Fruit fly (Drosophila melanogaster) whole organism, embryonic: ENCODE data around the gene mats.

Experiments used
- CG10543 ChIP-seq: fragments of 200-800 bp; sonication (Bioruptor generic); optimal IDR thresholded peaks from 3 replicates; lab custom pipeline; 2017; ENCODE audit warnings: missing biosample characterization, mild to moderate bottlenecking, missing genetic modification characterization, moderate library complexity
- CG12659 ChIP-seq: fragments of 200-800 bp; sonication (Bioruptor generic); optimal IDR thresholded peaks from 3 replicates; lab custom pipeline; 2017; ENCODE audit warnings: mild to moderate bottlenecking, missing biosample characterization, missing genetic modification reagents, missing genetic modification characterization
- CG6765 ChIP-seq: fragments of 200-800 bp; sonication (Bioruptor generic); optimal IDR thresholded peaks from 3 replicates; lab custom pipeline; 2017; ENCODE audit warnings: missing biosample characterization, mild to moderate bottlenecking, missing genetic modification characterization
- Oaz ChIP-seq: fragments of 200-800 bp; sonication (Bioruptor generic); IDR thresholded peaks from 2 replicates; pipeline ENCODE4 v1.3.6; 2022; ENCODE audit warnings: missing biosample characterization, missing genetic modification characterization
- ewg ChIP-seq: fragments of 200-800 bp; sonication (Bioruptor generic); optimal IDR thresholded peaks from 3 replicates; lab custom pipeline; 2017; ENCODE audit warnings: mild to moderate bottlenecking, missing biosample characterization, missing genetic modification reagents, missing genetic modification characterization

The mats gene

dm6 chr3R:22470064-22470463, 49.1 kb downstream of the mats start (continued):
- peak; percentile 89 for TF ChIP-seq ewg (GFP tag; lab: Kevin White, UChicago)
- TF ChIP-seq Oaz (GFP tag; lab: Robert Waterston, UW): 0 out of 2 replicates have a peak, but pooled peaks have one; percentile 9
- no peak for TF ChIP-seq CG10543
- peak; percentile 3 for TF ChIP-seq CG12659 (GFP tag; lab: Kevin White, UChicago)
- TF ChIP-seq CG6765: peak; percentile 18
